Worm (Caenorhabditis elegans) whole organism, late embryonic: ENCODE data around the gene twk-33.

Source experiments
- ceh-22 ChIP-seq: sonication (generic microtip); optimal IDR thresholded peaks from 2 replicates; lab custom pipeline; 2017; ENCODE audit warnings: missing biosample characterization, missing genetic modification characterization
- ceh-6 ChIP-seq: fragments of 200-800 bp; sonication (Bioruptor generic); optimal IDR thresholded peaks from 2 replicates; lab custom pipeline; 2018; ENCODE audit warnings: mild to moderate bottlenecking, missing genetic modification characterization, missing compliant biosample characterization
- elt-4 ChIP-seq: sonication (generic microtip); optimal IDR thresholded peaks from 2 replicates; lab custom pipeline; 2016; ENCODE audit warnings: missing genetic modification characterization, missing compliant biosample characterization
- lin-11 ChIP-seq: fragments of 200-800 bp; sonication (Bioruptor generic); optimal IDR thresholded peaks from 2 replicates; lab custom pipeline; 2018; ENCODE audit warnings: mild to moderate bottlenecking, missing genetic modification characterization, missing compliant biosample characterization
- nfya-1 ChIP-seq: sonication (generic microtip); optimal IDR thresholded peaks from 2 replicates; lab custom pipeline; 2017; ENCODE audit warnings: missing genetic modification characterization, mild to moderate bottlenecking, missing compliant biosample characterization, antibody characterized with exemption, moderate library complexity
- pag-3 ChIP-seq: sonication (generic microtip); optimal IDR thresholded peaks from 2 replicates; lab custom pipeline; 2016; ENCODE audit warnings: missing compliant biosample characterization, missing genetic modification characterization, borderline replicate concordance
- sox-2 ChIP-seq: fragments of 200-800 bp; sonication (Bioruptor generic); IDR thresholded peaks from 2 replicates; pipeline ENCODE4 v1.3.6; 2022; ENCODE audit warnings: missing genetic modification reagents, missing genetic modification characterization, missing compliant biosample characterization
- zip-5 ChIP-seq: sonication (generic microtip); optimal IDR thresholded peaks from 2 replicates; lab custom pipeline; 2016; ENCODE audit warnings: missing genetic modification characterization, missing compliant biosample characterization

DNA sequence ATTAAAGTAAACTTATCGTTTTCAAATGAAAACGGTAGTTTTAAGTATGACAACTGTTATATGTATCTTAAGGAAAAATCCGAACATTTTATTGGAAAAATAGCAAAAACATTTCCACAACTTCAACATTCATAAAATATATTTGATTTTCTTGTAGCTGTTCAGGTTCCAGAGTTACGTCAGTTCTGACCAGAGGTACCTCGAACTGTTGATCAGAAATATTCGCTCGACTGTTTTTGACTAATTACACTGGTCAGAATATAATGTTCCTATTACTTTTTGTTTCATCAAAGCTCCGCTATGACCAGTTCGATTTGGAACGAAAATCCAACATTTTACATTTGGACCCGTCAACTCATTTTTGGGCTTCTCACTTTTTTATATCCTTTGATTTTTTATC lies 7.2 kb downstream of the twk-33 start, which contains the start of gene srh-31:
- TF ChIP-seq pag-3 (tag; lab: Kevin White, UChicago) (no peak), ceh-22 (no peak), lin-11 (no peak), sox-2 (GFP tag; lab: Robert Waterston, UW) (no peak), ceh-6 (GFP tag; lab: Kevin White, UChicago) (no peak), elt-4 (no peak), nfya-1 (no peak), zip-5 (tag; lab: Kevin White, UChicago) (no peak)
